Fruit fly (Drosophila melanogaster) whole organism, embryonic: Measurements from ENCODE around the gene CG31817.

Experiments
- Bdp1 ChIP-seq: fragments of 200-800 bp; sonication (Bioruptor generic); optimal IDR thresholded peaks from 3 replicates; lab custom pipeline; 2016; ENCODE audit warnings: missing biosample characterization, missing genetic modification characterization
- CG1024 ChIP-seq: fragments of 200-800 bp; sonication (Bioruptor generic); IDR thresholded peaks from 2 replicates; pipeline ENCODE4 v1.3.6; 2022; ENCODE audit warnings: missing biosample characterization, missing genetic modification characterization
- CG11560 ChIP-seq: fragments of 200-800 bp; sonication (Bioruptor generic); IDR thresholded peaks from 3 replicates; pipeline ENCODE4 v1.3.6; 2022; ENCODE audit warnings: missing biosample characterization, missing genetic modification characterization
- CG12219 ChIP-seq: fragments of 200-800 bp; sonication (Bioruptor generic); optimal IDR thresholded peaks from 3 replicates; lab custom pipeline; 2018; ENCODE audit warnings: missing biosample characterization, mild to moderate bottlenecking, missing genetic modification characterization
- CG1233 ChIP-seq: fragments of 200-800 bp; sonication (Bioruptor generic); optimal IDR thresholded peaks from 4 replicates; lab custom pipeline; 2018; ENCODE audit warnings: missing biosample characterization, mild to moderate bottlenecking, missing genetic modification characterization
- CG12659 ChIP-seq: fragments of 200-800 bp; sonication (Bioruptor generic); optimal IDR thresholded peaks from 3 replicates; lab custom pipeline; 2017; ENCODE audit warnings: mild to moderate bottlenecking, missing biosample characterization, missing genetic modification reagents, missing genetic modification characterization
- CG13894 ChIP-seq: fragments of 200-800 bp; sonication (Bioruptor generic); optimal IDR thresholded peaks from 3 replicates; lab custom pipeline; 2018; ENCODE audit warnings: missing biosample characterization, mild to moderate bottlenecking, missing genetic modification characterization, moderate library complexity
- CG15696 ChIP-seq: fragments of 200-800 bp; sonication (Bioruptor generic); optimal IDR thresholded peaks from 2 replicates; lab custom pipeline; 2019; ENCODE audit warnings: missing biosample characterization, mild to moderate bottlenecking, missing genetic modification characterization, moderate library complexity
- CG1602 ChIP-seq: fragments of 200-800 bp; sonication (Bioruptor generic); optimal IDR thresholded peaks from 3 replicates; lab custom pipeline; 2016; ENCODE audit warnings: missing biosample characterization, missing genetic modification characterization
- CG17385 ChIP-seq: fragments of 200-800 bp; sonication (Bioruptor generic); optimal IDR thresholded peaks from 3 replicates; lab custom pipeline; 2018; ENCODE audit warnings: missing biosample characterization, mild to moderate bottlenecking, missing genetic modification characterization
- CG18262 ChIP-seq: fragments of 200-800 bp; optimal IDR thresholded peaks from 3 replicates; lab custom pipeline; 2019; ENCODE audit warnings: missing biosample characterization, mild to moderate bottlenecking, missing genetic modification characterization, moderate library complexity
- CG30403 ChIP-seq: fragments of 200-800 bp; sonication (Bioruptor generic); optimal IDR thresholded peaks from 3 replicates; lab custom pipeline; 2016; ENCODE audit warnings: missing biosample characterization, missing genetic modification characterization
- CG31365 ChIP-seq: fragments of 200-800 bp; sonication (Bioruptor generic); optimal IDR thresholded peaks from 2 replicates; lab custom pipeline; 2018; ENCODE audit warnings: missing biosample characterization, mild to moderate bottlenecking, missing genetic modification characterization
- CG5180 ChIP-seq: fragments of 200-800 bp; sonication (Bioruptor generic); optimal IDR thresholded peaks from 3 replicates; lab custom pipeline; 2017; ENCODE audit warnings: missing biosample characterization, missing genetic modification characterization, mild to moderate bottlenecking, moderate library complexity, missing genetic modification reagents
- CG8281 ChIP-seq: fragments of 200-800 bp; sonication (Bioruptor generic); optimal IDR thresholded peaks from 2 replicates; lab custom pipeline; 2018; ENCODE audit warnings: missing biosample characterization, mild to moderate bottlenecking, missing genetic modification characterization, moderate library complexity
- CG8478 ChIP-seq: fragments of >200 bp; optimal IDR thresholded peaks from 2 replicates; lab custom pipeline; 2018
- CG8765 ChIP-seq: fragments of 200-800 bp; sonication (Bioruptor generic); IDR thresholded peaks from 2 replicates; pipeline ENCODE4 v1.3.6; 2022; ENCODE audit warnings: missing biosample characterization, missing genetic modification characterization
- CG9215 ChIP-seq: fragments of 200-800 bp; sonication (Bioruptor generic); IDR thresholded peaks from 2 replicates; pipeline ENCODE4 v1.3.6; 2022; ENCODE audit warnings: missing biosample characterization, missing genetic modification characterization
- CG9727 ChIP-seq: fragments of 200-800 bp; sonication (Bioruptor generic); optimal IDR thresholded peaks from 3 replicates; lab custom pipeline; 2017; ENCODE audit warnings: missing biosample characterization, mild to moderate bottlenecking, missing genetic modification characterization
- CTCF ChIP-seq: fragments of 200-800 bp; sonication (Bioruptor generic); optimal IDR thresholded peaks from 2 replicates; lab custom pipeline; 2017; ENCODE audit warnings: missing biosample characterization, mild to moderate bottlenecking, missing genetic modification characterization, moderate library complexity
- CoRest ChIP-seq: fragments of 200-800 bp; sonication (Bioruptor generic); optimal IDR thresholded peaks from 3 replicates; lab custom pipeline; 2018; ENCODE audit warnings: missing biosample characterization, mild to moderate bottlenecking, missing genetic modification characterization, moderate library complexity
- Fer1 ChIP-seq: fragments of 200-800 bp; sonication (Bioruptor generic); optimal IDR thresholded peaks from 2 replicates; lab custom pipeline; 2017; ENCODE audit warnings: missing biosample characterization, mild to moderate bottlenecking, missing genetic modification characterization
- HLH3B ChIP-seq: fragments of 200-800 bp; sonication (Bioruptor generic); IDR thresholded peaks from 2 replicates; pipeline ENCODE4 v1.3.6; 2022; ENCODE audit warnings: missing biosample characterization, missing genetic modification characterization
- Hand ChIP-seq: fragments of 200-800 bp; sonication (Bioruptor generic); optimal IDR thresholded peaks from 2 replicates; lab custom pipeline; 2017; ENCODE audit warnings: mild to moderate bottlenecking, missing biosample characterization, missing genetic modification reagents, missing genetic modification characterization
- HmgZ ChIP-seq: fragments of 200-800 bp; sonication (Bioruptor generic); optimal IDR thresholded peaks from 2 replicates; lab custom pipeline; 2018; ENCODE audit warnings: missing biosample characterization, mild to moderate bottlenecking, missing genetic modification characterization
- Hr39 ChIP-seq: fragments of >200 bp; optimal IDR thresholded peaks from 2 replicates; lab custom pipeline; 2017
- Neu2 ChIP-seq: fragments of 200-800 bp; sonication (Bioruptor generic); optimal IDR thresholded peaks from 3 replicates; lab custom pipeline; 2016; ENCODE audit warnings: missing biosample characterization, missing genetic modification characterization, borderline replicate concordance
- Oli ChIP-seq: fragments of 200-800 bp; sonication (Bioruptor generic); optimal IDR thresholded peaks from 2 replicates; lab custom pipeline; 2018; ENCODE audit warnings: missing biosample characterization, mild to moderate bottlenecking, missing genetic modification characterization, moderate library complexity
- ac ChIP-seq: fragments of 200-800 bp; sonication (Bioruptor generic); optimal IDR thresholded peaks from 3 replicates; lab custom pipeline; 2017; ENCODE audit warnings: missing biosample characterization, mild to moderate bottlenecking, missing genetic modification characterization
- amos ChIP-seq: fragments of 200-800 bp; sonication (Bioruptor generic); IDR thresholded peaks from 2 replicates; pipeline ENCODE4 v1.3.6; 2022; ENCODE audit warnings: missing biosample characterization, missing genetic modification characterization; ENCODE audit not compliant: partially characterized antibody
- chinmo ChIP-seq: fragments of 200-800 bp; sonication (Bioruptor generic); IDR thresholded peaks from 4 replicates; pipeline ENCODE4 v1.3.6; 2022; ENCODE audit warnings: missing biosample characterization, missing genetic modification characterization; ENCODE audit not compliant: partially characterized antibody
- crol ChIP-seq: fragments of 200-800 bp; sonication (Bioruptor generic); IDR thresholded peaks from 2 replicates; pipeline ENCODE4 v1.3.6; 2022; ENCODE audit warnings: missing biosample characterization, missing genetic modification characterization
- dpn ChIP-seq, 2 experiments: fragments of 200-800 bp; sonication (Bioruptor generic); optimal IDR thresholded peaks; 3 replicates each; lab custom pipeline; 2016; ENCODE audit warnings: missing biosample characterization in 2 of 2, missing genetic modification characterization in 2 of 2
- ewg ChIP-seq: fragments of 200-800 bp; sonication (Bioruptor generic); optimal IDR thresholded peaks from 3 replicates; lab custom pipeline; 2017; ENCODE audit warnings: mild to moderate bottlenecking, missing biosample characterization, missing genetic modification reagents, missing genetic modification characterization
- fd64A ChIP-seq: fragments of 200-800 bp; sonication (Bioruptor generic); optimal IDR thresholded peaks from 3 replicates; lab custom pipeline; 2018; ENCODE audit warnings: missing biosample characterization, mild to moderate bottlenecking, missing genetic modification characterization
- ftz-f1 ChIP-seq: fragments of 200-800 bp; sonication (Bioruptor generic); optimal IDR thresholded peaks from 2 replicates; lab custom pipeline; 2016; ENCODE audit warnings: missing biosample characterization, missing genetic modification characterization
- gce ChIP-seq: fragments of 200-800 bp; sonication (Bioruptor generic); IDR thresholded peaks from 3 replicates; pipeline ENCODE4 v1.3.6; 2022; ENCODE audit warnings: missing biosample characterization, missing genetic modification characterization
- gfzf ChIP-seq: fragments of 200-800 bp; sonication (Bioruptor generic); optimal IDR thresholded peaks from 2 replicates; lab custom pipeline; 2016; ENCODE audit warnings: missing biosample characterization, mild to moderate bottlenecking, missing genetic modification characterization, moderate library complexity
- gro ChIP-seq: fragments of 200-800 bp; sonication (Bioruptor generic); optimal IDR thresholded peaks from 2 replicates; lab custom pipeline; 2016; ENCODE audit warnings: missing biosample characterization, missing genetic modification characterization
- gt ChIP-seq: fragments of 200-800 bp; sonication (Bioruptor generic); IDR thresholded peaks from 2 replicates; pipeline ENCODE4 v1.3.6; 2022; ENCODE audit warnings: missing biosample characterization, missing genetic modification characterization
- her ChIP-seq: fragments of 200-800 bp; sonication (Bioruptor generic); optimal IDR thresholded peaks from 2 replicates; lab custom pipeline; 2016; ENCODE audit warnings: missing biosample characterization, missing genetic modification characterization
- inv ChIP-seq: fragments of 200-800 bp; sonication (Bioruptor generic); IDR thresholded peaks from 2 replicates; pipeline ENCODE4 v1.3.6; 2022; ENCODE audit warnings: missing biosample characterization, missing genetic modification characterization; ENCODE audit not compliant: partially characterized antibody
- jumu ChIP-seq: fragments of 200-800 bp; sonication (Bioruptor generic); optimal IDR thresholded peaks from 3 replicates; lab custom pipeline; 2016; ENCODE audit warnings: missing biosample characterization, missing genetic modification characterization
- pfk ChIP-seq: fragments of 200-800 bp; sonication (Bioruptor generic); optimal IDR thresholded peaks from 2 replicates; lab custom pipeline; 2018; ENCODE audit warnings: missing biosample characterization, mild to moderate bottlenecking, missing genetic modification characterization, moderate library complexity
- pnt ChIP-seq: fragments of 200-800 bp; sonication (Bioruptor generic); optimal IDR thresholded peaks from 3 replicates; lab custom pipeline; 2016; ENCODE audit warnings: missing biosample characterization, missing genetic modification characterization
- seq ChIP-seq: fragments of 200-800 bp; sonication (Bioruptor generic); IDR thresholded peaks from 2 replicates; pipeline ENCODE4 v1.3.6; 2022; ENCODE audit warnings: missing biosample characterization, missing genetic modification characterization
- sim ChIP-seq: fragments of 200-800 bp; sonication (Bioruptor generic); IDR thresholded peaks from 2 replicates; pipeline ENCODE4 v1.3.6; 2022; ENCODE audit warnings: missing biosample characterization, missing genetic modification characterization
- tup ChIP-seq: fragments of 200-800 bp; sonication (Bioruptor generic); optimal IDR thresholded peaks from 2 replicates; lab custom pipeline; 2016; ENCODE audit warnings: missing biosample characterization, mild to moderate bottlenecking, missing genetic modification characterization, moderate library complexity
- unc-4 ChIP-seq: fragments of 200-800 bp; sonication (Bioruptor generic); IDR thresholded peaks from 2 replicates; pipeline ENCODE4 v1.3.6; 2022; ENCODE audit warnings: missing biosample characterization, missing genetic modification characterization; ENCODE audit not compliant: partially characterized antibody
- zf30C ChIP-seq: fragments of 200-800 bp; sonication (Bioruptor generic); optimal IDR thresholded peaks from 3 replicates; lab custom pipeline; 2018; ENCODE audit warnings: missing biosample characterization, mild to moderate bottlenecking, missing genetic modification characterization

Gene CG31817

dm6 chr2L:16287602-16288392 is 49.9 kb downstream of the CG31817 start, which contains the start of the genes crp and pkaap (continued):
- TF ChIP-seq CG12659 (GFP tag; lab: Kevin White, UChicago) (peak; percentile 83), Oli (tag; lab: Kevin White, UChicago) (no peak), CG8765 (GFP tag; lab: Robert Waterston, UW) (no peak), HLH3B (GFP tag; lab: Robert Waterston, UW) (no peak), her (peak; percentile 84), unc-4 (GFP tag; lab: Robert Waterston, UW) (no peak), zf30C (GFP tag; lab: Kevin White, UChicago) (peak; percentile 71), CG31365 (peak; percentile 66), amos (GFP tag; lab: Robert Waterston, UW) (no peak), seq (no peak), gce (no peak), CG15696 (peak; percentile 72), pfk (GFP tag; lab: Kevin White, UChicago) (peak; percentile 54), CG17385 (GFP tag; lab: Kevin White, UChicago) (peak; percentile 54), CG1233 (GFP tag; lab: Kevin White, UChicago) (peak; percentile 61), CG18262 (tag; lab: Kevin White, UChicago) (peak; percentile 65), sim (GFP tag; lab: Robert Waterston, UW) (no peak), CG1602 (GFP tag; lab: Kevin White, UChicago) (peak; percentile 85), pnt (GFP tag; lab: Kevin White, UChicago) (peak; percentile 88), Fer1 (GFP tag; lab: Kevin White, UChicago) (peak; percentile 54), chinmo (GFP tag; lab: Robert Waterston, UW) (no peak), CG8478 (lab: Kevin White, UChicago) (no peak), HmgZ (peak; percentile 78), CG1024 (GFP tag; lab: Robert Waterston, UW) (no peak), gt (GFP tag; lab: Robert Waterston, UW) (no peak), fd64A (GFP tag; lab: Kevin White, UChicago) (no peak), CG8281 (tag; lab: Kevin White, UChicago) (peak; percentile 22), jumu (GFP tag; lab: Kevin White, UChicago) (peak; percentile 87), tup (GFP tag; lab: Kevin White, UChicago) (peak; percentile 83), gfzf (GFP tag; lab: Kevin White, UChicago) (peak; percentile 98), ac (GFP tag; lab: Kevin White, UChicago) (peak; percentile 3), CoRest (tag; lab: Kevin White, UChicago) (peak; percentile 56), CG11560 (tag; lab: Robert Waterston, UW) (no peak), Neu2 (GFP tag; lab: Kevin White, UChicago) (peak; percentile 15), CG5180 (GFP tag; lab: Kevin White, UChicago) (peak; percentile 14), CG9727 (GFP tag; lab: Kevin White, UChicago) (peak; percentile 48), Hr39 (lab: Kevin White, UChicago) (no peak), Hand (GFP tag; lab: Kevin White, UChicago) (peak; percentile 64), Bdp1 (GFP tag; lab: Kevin White, UChicago) (peak; percentile 82), CG13894 (peak; percentile 89), CG30403 (GFP tag; lab: Kevin White, UChicago) (peak; percentile 88), inv (GFP tag; lab: Robert Waterston, UW) (no peak), ftz-f1 (GFP tag; lab: Kevin White, UChicago) (peak; percentile 60), gro (GFP tag; lab: Kevin White, UChicago) (peak; percentile 89), crol (GFP tag; lab: Robert Waterston, UW) (no peak), CG9215 (GFP tag; lab: Robert Waterston, UW) (no peak), dpn (GFP tag; optimal IDR thresholded peaks at IDR 0.05; lab: Kevin White, UChicago) (peak; percentile 91), ewg (GFP tag; lab: Kevin White, UChicago) (peak; percentile 43), CTCF (GFP tag; lab: Kevin White, UChicago) (peak; percentile 100), CG12219 (GFP tag; lab: Kevin White, UChicago) (peak; percentile 15)
